Fruit fly (Drosophila melanogaster): Measurements from ENCODE around the gene Pkd2.

The Pkd2 gene

DNA sequence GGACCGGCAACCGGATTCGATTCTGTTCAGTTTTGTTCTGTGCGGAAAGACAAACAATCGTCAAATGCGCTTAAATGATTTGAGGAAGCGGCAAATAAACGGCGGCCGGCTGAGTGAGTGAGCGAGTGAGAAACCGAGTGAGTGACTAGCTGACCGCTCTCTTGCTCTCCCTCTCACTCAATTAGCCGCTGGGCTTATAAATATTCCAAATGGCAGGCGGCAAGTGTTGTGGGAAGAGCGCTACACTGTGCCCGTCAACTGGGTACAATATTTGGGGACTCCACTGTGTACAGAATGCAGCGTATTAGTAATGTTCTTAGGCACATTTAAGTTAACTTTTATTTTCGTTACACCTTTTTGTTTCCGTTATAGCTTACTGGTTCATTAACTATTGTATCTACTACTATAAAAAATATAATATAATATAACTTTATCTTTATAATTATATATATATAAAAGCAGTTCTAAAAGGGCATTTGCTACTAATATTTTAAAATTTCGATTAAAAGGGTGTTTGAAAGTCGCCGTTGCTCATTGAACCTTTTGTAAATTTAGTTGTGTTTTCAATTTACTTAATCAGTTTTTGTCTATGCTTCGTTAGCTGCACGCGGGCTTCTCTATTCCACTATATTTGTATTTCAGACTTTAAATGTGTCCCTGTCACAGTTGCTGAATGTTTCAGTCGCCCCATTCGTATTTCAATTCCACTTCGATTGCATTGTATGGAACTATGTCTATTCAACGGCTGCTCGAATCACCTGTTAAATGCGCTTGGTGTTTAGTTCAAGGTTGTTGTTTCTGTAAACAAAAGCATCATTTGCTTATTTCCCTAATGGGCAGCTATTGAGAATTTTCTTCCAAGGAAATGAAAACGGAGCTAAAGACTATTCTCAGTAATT is 24.0 kb downstream of the Pkd2 start (continued):
- no peak for TF ChIP-seq CG6854 (GFP tag; optimal IDR thresholded peaks at IDR 0.05)
- TF ChIP-seq fd64A (GFP tag; optimal IDR thresholded peaks at IDR 0.05) = no peak
- no peak for TF ChIP-seq Stat92E (GFP tag; optimal IDR thresholded peaks at IDR 0.05)
- peak; percentile 31; the same call in 1 of the 2 replicates for TF ChIP-seq Drgx (GFP tag; IDR thresholded peaks at IDR 0.05)
- peak; percentile 96 for TF ChIP-seq CG15073 (GFP tag; optimal IDR thresholded peaks at IDR 0.05)
- TF ChIP-seq CG2678 (tag; optimal IDR thresholded peaks at IDR 0.05) = peak; percentile 35
- TF ChIP-seq ttk (GFP tag; IDR thresholded peaks at IDR 0.05) = no peak
- TF ChIP-seq HmgZ (tag; optimal IDR thresholded peaks at IDR 0.05) = no peak
- TF ChIP-seq lab (GFP tag; optimal IDR thresholded peaks at IDR 0.05) = peak; percentile 36
- no peak for TF ChIP-seq PHDP (tag; optimal IDR thresholded peaks at IDR 0.05)
- TF ChIP-seq NfI (GFP tag; optimal IDR thresholded peaks at IDR 0.05) = no peak
- TF ChIP-seq CG1792 (GFP tag; optimal IDR thresholded peaks at IDR 0.05) = no peak
- TF ChIP-seq Aef1 (GFP tag; IDR thresholded peaks at IDR 0.05) = no peak
- no peak for TF ChIP-seq CG13894 (tag; optimal IDR thresholded peaks at IDR 0.05)
- TF ChIP-seq Lhr (GFP tag; optimal IDR thresholded peaks at IDR 0.05) = no peak
- no peak for TF ChIP-seq CG12942 (GFP tag; optimal IDR thresholded peaks at IDR 0.05)
- no peak for TF ChIP-seq nerfin-1 (tag; optimal IDR thresholded peaks at IDR 0.05)
- TF ChIP-seq Blimp-1 (GFP tag; optimal IDR thresholded peaks at IDR 0.05) = peak; percentile 11
- peak; percentile 30 for TF ChIP-seq grau (tag; optimal IDR thresholded peaks at IDR 0.05)
- no peak for TF ChIP-seq H2.0 (GFP tag; IDR thresholded peaks at IDR 0.05)
- TF ChIP-seq nau (GFP tag; optimal IDR thresholded peaks at IDR 0.05) = no peak
- no peak for TF ChIP-seq CG4282 (GFP tag; optimal IDR thresholded peaks at IDR 0.05)
- TF ChIP-seq Nf-YC (tag; optimal IDR thresholded peaks at IDR 0.05) = peak; percentile 15
- TF ChIP-seq CG7928 (GFP tag; optimal IDR thresholded peaks at IDR 0.05) = no peak
- no peak for TF ChIP-seq BEAF-32 (GFP tag; optimal IDR thresholded peaks at IDR 0.05)
- TF ChIP-seq ci (GFP tag; IDR thresholded peaks at IDR 0.05) = peak; percentile 48; the same call in 1 of the 3 replicates
- no peak for TF ChIP-seq Bgb (GFP tag; IDR thresholded peaks at IDR 0.05; ENCODE audit: partially characterized antibody)
- no peak for TF ChIP-seq D19B (GFP tag; optimal IDR thresholded peaks at IDR 0.05)
- TF ChIP-seq CG13287 (GFP tag; IDR thresholded peaks at IDR 0.05; ENCODE audit: partially characterized antibody) = peak; percentile 42
- TF ChIP-seq Gug (GFP tag; IDR thresholded peaks at IDR 0.05) = no peak
- peak; percentile 40; the same call in 1 of the 3 replicates for TF ChIP-seq CG17361 (GFP tag; IDR thresholded peaks at IDR 0.05)
- no peak for TF ChIP-seq fd96Cb (tag; optimal IDR thresholded peaks at IDR 0.05)
- TF ChIP-seq CG14667 (GFP tag; IDR thresholded peaks at IDR 0.05) = no peak
- no peak for TF ChIP-seq dati (GFP tag; IDR thresholded peaks at IDR 0.05)
- TF ChIP-seq CG18619 (GFP tag; optimal IDR thresholded peaks at IDR 0.05) = no peak
- TF ChIP-seq MBD-R2 (GFP tag; IDR thresholded peaks at IDR 0.05) = 0 out of 2 replicates have a peak, but pooled peaks have one; percentile 7
- TF ChIP-seq zen (tag; optimal IDR thresholded peaks at IDR 0.05) = no peak
- TF ChIP-seq CG16813 (GFP tag; IDR thresholded peaks at IDR 0.05; ENCODE audit: partially characterized antibody) = no peak
- TF ChIP-seq MESR4 (GFP tag; optimal IDR thresholded peaks at IDR 0.05) = no peak
- no peak for TF ChIP-seq CG15514 (GFP tag; optimal IDR thresholded peaks at IDR 0.05)
- TF ChIP-seq slbo (GFP tag; IDR thresholded peaks at IDR 0.05) = 0 out of 2 replicates have a peak, but pooled peaks have one; percentile 39
- no peak for TF ChIP-seq Adf1 (GFP tag; IDR thresholded peaks at IDR 0.05)
- no peak for TF ChIP-seq pan (optimal IDR thresholded peaks at IDR 0.05)
- peak in 1 of 2 experiments; percentile 31 for TF ChIP-seq pan (GFP tag; optimal IDR thresholded peaks at IDR 0.05 in 1 of 2, IDR thresholded peaks at IDR 0.05 in 1 of 2)
- peak; percentile 87; the same call in 2 of the 4 replicates for TF ChIP-seq chinmo (GFP tag; IDR thresholded peaks at IDR 0.05; ENCODE audit: partially characterized antibody)
- no peak for TF ChIP-seq Nf-YB (GFP tag; optimal IDR thresholded peaks at IDR 0.05)
- TF ChIP-seq dysf (GFP tag; IDR thresholded peaks at IDR 0.05) = peak; percentile 30; the same call in 1 of the 3 replicates

Data from whole organism, embryonic.